Worm (Caenorhabditis elegans): Measurements from ENCODE around the gene apc-2.

The apc-2 gene

DNA sequence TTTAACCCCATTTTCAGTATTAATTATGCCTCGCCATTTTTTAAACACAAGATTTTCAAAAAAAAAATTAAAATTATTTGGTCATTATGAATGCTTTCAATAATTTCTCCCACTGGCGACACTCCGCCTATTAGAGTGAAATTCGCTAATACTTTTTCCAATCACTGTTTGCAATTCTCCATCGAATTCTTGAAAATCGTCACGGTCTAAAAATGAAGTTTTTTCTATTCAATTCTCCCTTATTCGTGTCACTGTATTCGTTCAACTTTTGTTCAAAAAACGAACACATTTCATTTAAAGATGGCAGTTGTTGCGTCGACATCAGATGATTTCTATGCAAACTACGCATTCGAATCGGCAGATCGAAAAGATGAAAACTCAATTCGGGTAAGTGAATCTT, 28.1 kb downstream of the apc-2 start, which contains the start of gene C14B9.3:
TSS of gene C14B9.3 (plus strand) at position 301 of the 400 bp plus-strand sequence.
- TF ChIP-seq elt-1 (tag; optimal IDR thresholded peaks at IDR 0.05; ENCODE audit: borderline replicate concordance, insufficient read depth) (no peak), mab-5 (tag; optimal IDR thresholded peaks at IDR 0.05) (no peak), flh-1 (GFP tag; optimal IDR thresholded peaks at IDR 0.05) (no peak), lin-13 (tag; optimal IDR thresholded peaks at IDR 0.05) (no peak), ceh-43 (GFP tag; optimal IDR thresholded peaks at IDR 0.05) (no peak), elt-3 (tag; optimal IDR thresholded peaks at IDR 0.05) (no peak), cnd-1 (tag; optimal IDR thresholded peaks at IDR 0.05) (no peak), nhr-28 (tag; optimal IDR thresholded peaks at IDR 0.05) (no peak), pha-4 (tag; optimal IDR thresholded peaks at IDR 0.05) (no peak), ham-2 (GFP tag; optimal IDR thresholded peaks at IDR 0.05) (no peak), lin-32 (GFP tag; optimal IDR thresholded peaks at IDR 0.05) (no peak), nhr-237 (tag; optimal IDR thresholded peaks at IDR 0.05) (no peak), mls-2 (tag; optimal IDR thresholded peaks at IDR 0.05) (no peak), nhr-12 (tag; optimal IDR thresholded peaks at IDR 0.05) (no peak), sptf-1 (tag; optimal IDR thresholded peaks at IDR 0.05) (no peak), unc-120 (tag; optimal IDR thresholded peaks at IDR 0.05; ENCODE audit: poor library complexity, severe bottlenecking) (no peak), unc-39 (tag; optimal IDR thresholded peaks at IDR 0.05) (no peak), sem-2 (GFP tag; optimal IDR thresholded peaks at IDR 0.05) (no peak), tbx-8 (GFP tag; optimal IDR thresholded peaks at IDR 0.05) (no peak), hlh-1 (tag; optimal IDR thresholded peaks at IDR 0.05) (no peak)

DNA sequence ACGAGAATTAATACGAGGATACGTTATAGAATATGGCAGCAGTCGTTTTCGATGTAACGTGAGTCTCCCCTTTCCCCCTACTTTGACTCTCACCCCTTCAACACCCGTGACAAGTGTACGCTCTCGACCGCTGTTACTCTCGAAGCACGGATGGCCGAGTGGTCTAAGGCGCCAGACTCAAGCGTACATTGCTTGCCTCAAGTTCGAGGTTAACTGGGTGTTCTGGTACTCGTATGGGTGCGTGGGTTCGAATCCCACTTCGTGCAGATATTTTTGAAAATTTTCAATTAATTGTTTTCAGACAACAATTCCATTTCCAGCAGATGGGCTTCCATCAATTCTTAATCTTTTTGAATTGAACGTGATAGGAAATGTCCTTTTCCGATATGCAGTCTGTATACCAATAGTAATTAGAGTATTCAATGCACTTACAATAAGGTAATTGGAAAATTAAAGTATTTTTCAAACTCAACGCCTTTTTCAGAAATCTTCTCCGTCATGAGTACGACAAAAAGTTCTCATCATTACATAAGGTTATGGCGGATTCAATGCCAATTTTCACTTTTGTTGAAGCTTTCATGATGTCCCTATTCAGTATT, 29.1 kb downstream of the apc-2 start:
- TF ChIP-seq drap-1 (GFP tag; optimal IDR thresholded peaks at IDR 0.05) (peak; percentile 85), sptf-1 (tag; optimal IDR thresholded peaks at IDR 0.05) (peak; percentile 88), ceh-43 (GFP tag; optimal IDR thresholded peaks at IDR 0.05) (peak; percentile 77), ceh-83 (GFP tag; optimal IDR thresholded peaks at IDR 0.05) (peak; percentile 95), nhr-12 (tag; optimal IDR thresholded peaks at IDR 0.05) (peak; percentile 63), blmp-1 (tag; optimal IDR thresholded peaks at IDR 0.05) (no peak), ham-2 (GFP tag; optimal IDR thresholded peaks at IDR 0.05) (peak; percentile 81), lin-13 (tag; optimal IDR thresholded peaks at IDR 0.05) (peak; percentile 51), elt-1 (tag; optimal IDR thresholded peaks at IDR 0.05; ENCODE audit: borderline replicate concordance, insufficient read depth) (no peak), unc-120 (tag; optimal IDR thresholded peaks at IDR 0.05; ENCODE audit: poor library complexity, severe bottlenecking) (peak; percentile 74), ztf-11 (tag; optimal IDR thresholded peaks at IDR 0.05) (no peak), cnd-1 (tag; optimal IDR thresholded peaks at IDR 0.05) (peak; percentile 91), mls-2 (tag; optimal IDR thresholded peaks at IDR 0.05) (peak; percentile 91), elt-3 (tag; optimal IDR thresholded peaks at IDR 0.05) (peak; percentile 26), mep-1 (tag; optimal IDR thresholded peaks at IDR 0.05) (peak; percentile 34), flh-1 (GFP tag; optimal IDR thresholded peaks at IDR 0.05) (peak; percentile 66), ceh-39 (tag; optimal IDR thresholded peaks at IDR 0.05) (no peak), tbx-8 (GFP tag; optimal IDR thresholded peaks at IDR 0.05) (peak; percentile 55), hlh-1 (tag; optimal IDR thresholded peaks at IDR 0.05) (peak; percentile 12), bed-3 (GFP tag; optimal IDR thresholded peaks at IDR 0.05) (peak; percentile 59), unc-39 (tag; optimal IDR thresholded peaks at IDR 0.05) (no peak), mab-5 (tag; optimal IDR thresholded peaks at IDR 0.05) (no peak), sem-2 (GFP tag; optimal IDR thresholded peaks at IDR 0.05) (peak; percentile 91), pha-4 (tag; optimal IDR thresholded peaks at IDR 0.05) (peak; percentile 50), M03D4.4 (tag; optimal IDR thresholded peaks at IDR 0.05) (peak; percentile 89), lin-32 (GFP tag; optimal IDR thresholded peaks at IDR 0.05) (peak; percentile 76), ces-1 (GFP tag; optimal IDR thresholded peaks at IDR 0.05) (peak; percentile 39)

DNA sequence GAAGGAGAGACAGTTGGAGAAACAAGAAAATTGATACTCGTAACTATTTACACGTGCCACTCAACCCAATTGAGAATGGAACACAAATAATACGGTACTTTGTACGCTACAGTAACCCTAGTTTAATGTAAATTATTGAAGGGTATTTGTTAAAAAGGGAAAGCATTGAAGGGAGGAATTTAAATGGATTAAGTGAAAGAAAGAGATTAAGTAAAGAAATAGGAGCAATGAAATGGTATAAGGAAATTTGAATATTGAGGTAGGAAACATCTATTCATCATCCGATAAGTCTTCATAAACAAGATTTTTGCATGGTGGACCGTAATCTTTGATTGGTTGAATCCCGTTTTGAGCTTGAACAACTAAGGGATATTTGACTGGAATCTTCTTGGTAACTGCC, 30.9 kb downstream of the apc-2 start:
- TF ChIP-seq lsy-2 (tag; optimal IDR thresholded peaks at IDR 0.05) (no peak), unc-120 (tag; optimal IDR thresholded peaks at IDR 0.05; ENCODE audit: poor library complexity, severe bottlenecking) (no peak), nhr-237 (tag; optimal IDR thresholded peaks at IDR 0.05) (no peak), ham-2 (GFP tag; optimal IDR thresholded peaks at IDR 0.05) (no peak), elt-1 (tag; optimal IDR thresholded peaks at IDR 0.05; ENCODE audit: borderline replicate concordance, insufficient read depth) (no peak), mab-5 (tag; optimal IDR thresholded peaks at IDR 0.05) (no peak), zip-8 (tag; optimal IDR thresholded peaks at IDR 0.05) (no peak), lin-13 (tag; optimal IDR thresholded peaks at IDR 0.05) (no peak)

ce11 chrIII:8115877-8116276, 35.4 kb downstream of the apc-2 start:
- TF ChIP-seq nhr-76 (tag; optimal IDR thresholded peaks at IDR 0.05) (no peak), pha-4 (tag; optimal IDR thresholded peaks at IDR 0.05) (no peak), sptf-1 (tag; optimal IDR thresholded peaks at IDR 0.05) (no peak), ceh-83 (GFP tag; optimal IDR thresholded peaks at IDR 0.05) (no peak), elt-3 (tag; optimal IDR thresholded peaks at IDR 0.05) (no peak), ceh-43 (GFP tag; optimal IDR thresholded peaks at IDR 0.05) (no peak), mls-2 (tag; optimal IDR thresholded peaks at IDR 0.05) (no peak), M03D4.4 (tag; optimal IDR thresholded peaks at IDR 0.05) (no peak), unc-39 (tag; optimal IDR thresholded peaks at IDR 0.05) (no peak), zip-8 (tag; optimal IDR thresholded peaks at IDR 0.05) (no peak), cnd-1 (tag; optimal IDR thresholded peaks at IDR 0.05) (no peak)

Data from whole organism, mixed stage, embryonic.